Worm (Caenorhabditis elegans): ENCODE measurements around the gene lin-18.

ce11 chrX:3918182-3918581, 40.2 kb upstream of the lin-18 start:
- TF ChIP-seq tab-1 (GFP tag; IDR thresholded peaks at IDR 0.05): no peak
- TF ChIP-seq ztf-23 (GFP tag; IDR thresholded peaks at IDR 0.05): no peak
- TF ChIP-seq flt-1 (GFP tag; IDR thresholded peaks at IDR 0.05): no peak
- no peak for TF ChIP-seq ztf-29 (GFP tag; IDR thresholded peaks at IDR 0.05)
